Fruit fly (Drosophila melanogaster): ENCODE data around the gene Atg1.

Atg1 gene

dm6 chr3L:12772740-12773686, 31.9 kb downstream of the Atg1 start, which contains the start of gene Hip1 (continued):
- TF ChIP-seq Ets97D (GFP tag; optimal IDR thresholded peaks at IDR 0.05), result no peak
- TF ChIP-seq Doc2 (GFP tag; IDR thresholded peaks at IDR 0.05), result no peak
- no peak for TF ChIP-seq CG12104 (GFP tag; optimal IDR thresholded peaks at IDR 0.05)
- peak; percentile 78 for TF ChIP-seq CG14860 (GFP tag; IDR thresholded peaks at IDR 0.05; ENCODE audit: partially characterized antibody)
- TF ChIP-seq cad (GFP tag; optimal IDR thresholded peaks at IDR 0.05), result no peak
- no peak for TF ChIP-seq NFAT (GFP tag; IDR thresholded peaks at IDR 0.05)
- TF ChIP-seq CG2202 (tag; optimal IDR thresholded peaks at IDR 0.05), result no peak
- no peak for TF ChIP-seq CG4820 (GFP tag; optimal IDR thresholded peaks at IDR 0.05)
- TF ChIP-seq ewg (GFP tag; optimal IDR thresholded peaks at IDR 0.05), result no peak
- TF ChIP-seq Atf-2 (GFP tag; optimal IDR thresholded peaks at IDR 0.05), result no peak
- TF ChIP-seq ro (GFP tag; IDR thresholded peaks at IDR 0.05), result no peak
- TF ChIP-seq Drgx (GFP tag; IDR thresholded peaks at IDR 0.05), result no peak
- TF ChIP-seq maf-S (GFP tag; optimal IDR thresholded peaks at IDR 0.05), result no peak
- TF ChIP-seq CG6654 (GFP tag; optimal IDR thresholded peaks at IDR 0.05), result no peak
- TF ChIP-seq mld (GFP tag; IDR thresholded peaks at IDR 0.05; ENCODE audit: partially characterized antibody), result peak; percentile 81
- TF ChIP-seq Dfd (GFP tag; optimal IDR thresholded peaks at IDR 0.05), result no peak
- no peak for TF ChIP-seq B-H2 (GFP tag; optimal IDR thresholded peaks at IDR 0.05)
- TF ChIP-seq CG2875 (GFP tag; optimal IDR thresholded peaks at IDR 0.05), result no peak
- no peak for TF ChIP-seq Max (GFP tag; optimal IDR thresholded peaks at IDR 0.05)
- no peak for TF ChIP-seq CG30403 (GFP tag; optimal IDR thresholded peaks at IDR 0.05)
- TF ChIP-seq Sin3A (optimal IDR thresholded peaks at IDR 0.05), result peak; percentile 13
- TF ChIP-seq PHDP (tag; optimal IDR thresholded peaks at IDR 0.05), result no peak
- TF ChIP-seq CG16813 (GFP tag; IDR thresholded peaks at IDR 0.05; ENCODE audit: partially characterized antibody), result peak; percentile 80
- no peak for TF ChIP-seq fd3F (GFP tag; optimal IDR thresholded peaks at IDR 0.05)
- TF ChIP-seq CG11398 (GFP tag; optimal IDR thresholded peaks at IDR 0.05), result no peak
- no peak for TF ChIP-seq CG7928 (GFP tag; optimal IDR thresholded peaks at IDR 0.05)
- TF ChIP-seq dati (GFP tag; IDR thresholded peaks at IDR 0.05), result no peak
- no peak for TF ChIP-seq tup (GFP tag; optimal IDR thresholded peaks at IDR 0.05)
- no peak for TF ChIP-seq wor (GFP tag; IDR thresholded peaks at IDR 0.05)
- no peak for TF ChIP-seq Oaz (GFP tag; IDR thresholded peaks at IDR 0.05)
- TF ChIP-seq dysf (GFP tag; IDR thresholded peaks at IDR 0.05), result no peak
- peak; percentile 57 for TF ChIP-seq cg (GFP tag; optimal IDR thresholded peaks at IDR 0.05)
- no peak for TF ChIP-seq CG2889 (GFP tag; IDR thresholded peaks at IDR 0.05)
- no peak for TF ChIP-seq Dad (GFP tag; optimal IDR thresholded peaks at IDR 0.05)
- TF ChIP-seq sna (GFP tag; IDR thresholded peaks at IDR 0.05; ENCODE audit: partially characterized antibody), result peak; percentile 85
- peak; percentile 50 for TF ChIP-seq MESR4 (GFP tag; optimal IDR thresholded peaks at IDR 0.05)
- no peak for TF ChIP-seq CG3726 (GFP tag; IDR thresholded peaks at IDR 0.05)
- no peak for TF ChIP-seq Camta (GFP tag; optimal IDR thresholded peaks at IDR 0.05)
- no peak for TF ChIP-seq jing (GFP tag; optimal IDR thresholded peaks at IDR 0.05)
- no peak for TF ChIP-seq zf30C (GFP tag; optimal IDR thresholded peaks at IDR 0.05)
- TF ChIP-seq Trl (optimal IDR thresholded peaks at IDR 0.05), result no peak
- TF ChIP-seq Trl (GFP tag; optimal IDR thresholded peaks at IDR 0.05), result no peak
- TF ChIP-seq CG13123 (GFP tag; optimal IDR thresholded peaks at IDR 0.05), result no peak
- TF ChIP-seq CG18011 (GFP tag; optimal IDR thresholded peaks at IDR 0.05), result no peak
- no peak for TF ChIP-seq mam (GFP tag; optimal IDR thresholded peaks at IDR 0.05)
- peak; percentile 43 for TF ChIP-seq CG12299 (tag; optimal IDR thresholded peaks at IDR 0.05)
- TF ChIP-seq caup (GFP tag; optimal IDR thresholded peaks at IDR 0.05; ENCODE audit: severe bottlenecking), result no peak
- no peak for TF ChIP-seq ranshi (GFP tag; IDR thresholded peaks at IDR 0.05)
- TF ChIP-seq wdn (GFP tag; IDR thresholded peaks at IDR 0.05), result no peak
- TF ChIP-seq CG9817 (tag; optimal IDR thresholded peaks at IDR 0.05), result no peak

Data from whole organism, embryonic.